Fruit fly (Drosophila melanogaster): ENCODE data around the gene fz3.

Gene fz3

dm6 chrX:767928-768327 lies 1.8 kb upstream of the fz3 start:
- TF ChIP-seq CG33017 (tag; optimal IDR thresholded peaks at IDR 0.05): no peak
- TF ChIP-seq CG7101 (tag; optimal IDR thresholded peaks at IDR 0.05): peak; percentile 28

- TF ChIP-seq CG12768 (GFP tag; optimal IDR thresholded peaks at IDR 0.05): no peak
- no peak for TF ChIP-seq Crg-1 (GFP tag; optimal IDR thresholded peaks at IDR 0.05)
- TF ChIP-seq CG7101 (tag; optimal IDR thresholded peaks at IDR 0.05): no peak
- TF ChIP-seq Clk (GFP tag; optimal IDR thresholded peaks at IDR 0.05): no peak
- no peak for TF ChIP-seq pad (GFP tag; optimal IDR thresholded peaks at IDR 0.05)
- TF ChIP-seq CG11617 (GFP tag; optimal IDR thresholded peaks at IDR 0.05): no peak
- TF ChIP-seq cnc (optimal IDR thresholded peaks at IDR 0.05): no peak
- TF ChIP-seq kay (GFP tag; ENCODE audit: borderline replicate concordance): no peak
- TF ChIP-seq CG7045 (GFP tag; optimal IDR thresholded peaks at IDR 0.05): no peak
- TF ChIP-seq CG1620 (GFP tag; optimal IDR thresholded peaks at IDR 0.05): no peak
- TF ChIP-seq ovo (GFP tag; optimal IDR thresholded peaks at IDR 0.05): no peak
- TF ChIP-seq CG14711 (tag; optimal IDR thresholded peaks at IDR 0.05): no peak
- no peak for TF ChIP-seq cic (GFP tag; optimal IDR thresholded peaks at IDR 0.05)
- TF ChIP-seq CG33017 (tag; optimal IDR thresholded peaks at IDR 0.05): no peak
- no peak for TF ChIP-seq bab1 (GFP tag; optimal IDR thresholded peaks at IDR 0.05)
- TF ChIP-seq toe (GFP tag; optimal IDR thresholded peaks at IDR 0.05): no peak
- TF ChIP-seq CG5204 (GFP tag; optimal IDR thresholded peaks at IDR 0.05): no peak
- TF ChIP-seq Mnt (GFP tag; optimal IDR thresholded peaks at IDR 0.05): no peak
- TF ChIP-seq Hr96 (GFP tag; optimal IDR thresholded peaks at IDR 0.05): no peak
- TF ChIP-seq tj (GFP tag; optimal IDR thresholded peaks at IDR 0.05): no peak
Measured at dm6 chrX:768480-769123, 1.1 kb upstream of the fz3 start.

dm6 chrX:771431-772064 lies 1.8 kb downstream of the fz3 start:
- no peak for TF ChIP-seq bab1 (GFP tag; optimal IDR thresholded peaks at IDR 0.05)
- no peak for TF ChIP-seq CG5204 (GFP tag; optimal IDR thresholded peaks at IDR 0.05)
- TF ChIP-seq CG12768 (GFP tag; optimal IDR thresholded peaks at IDR 0.05): no peak
- no peak for TF ChIP-seq Clk (GFP tag; optimal IDR thresholded peaks at IDR 0.05)
- no peak for TF ChIP-seq CG1620 (GFP tag; optimal IDR thresholded peaks at IDR 0.05)
- TF ChIP-seq CG11617 (GFP tag; optimal IDR thresholded peaks at IDR 0.05): no peak
- TF ChIP-seq CG33017 (tag; optimal IDR thresholded peaks at IDR 0.05): no peak
- no peak for TF ChIP-seq cnc (optimal IDR thresholded peaks at IDR 0.05)
- no peak for TF ChIP-seq cic (GFP tag; optimal IDR thresholded peaks at IDR 0.05)
- TF ChIP-seq ovo (GFP tag; optimal IDR thresholded peaks at IDR 0.05): no peak
- no peak for TF ChIP-seq Mnt (GFP tag; optimal IDR thresholded peaks at IDR 0.05)
- TF ChIP-seq pad (GFP tag; optimal IDR thresholded peaks at IDR 0.05): no peak
- TF ChIP-seq toe (GFP tag; optimal IDR thresholded peaks at IDR 0.05): no peak
- no peak for TF ChIP-seq tj (GFP tag; optimal IDR thresholded peaks at IDR 0.05)

- TF ChIP-seq CG14711 (tag; optimal IDR thresholded peaks at IDR 0.05) (no peak), CG1620 (GFP tag; optimal IDR thresholded peaks at IDR 0.05) (no peak), tj (GFP tag; optimal IDR thresholded peaks at IDR 0.05) (no peak), kay (GFP tag; ENCODE audit: borderline replicate concordance) (no peak), Clk (GFP tag; optimal IDR thresholded peaks at IDR 0.05) (no peak), cnc (optimal IDR thresholded peaks at IDR 0.05) (no peak), CG12768 (GFP tag; optimal IDR thresholded peaks at IDR 0.05) (no peak), ovo (GFP tag; optimal IDR thresholded peaks at IDR 0.05) (no peak), Crg-1 (GFP tag; optimal IDR thresholded peaks at IDR 0.05) (no peak), bab1 (GFP tag; optimal IDR thresholded peaks at IDR 0.05) (no peak), Hr96 (GFP tag; optimal IDR thresholded peaks at IDR 0.05) (no peak), CG33017 (tag; optimal IDR thresholded peaks at IDR 0.05) (no peak), toe (GFP tag; optimal IDR thresholded peaks at IDR 0.05) (no peak), cic (GFP tag; optimal IDR thresholded peaks at IDR 0.05) (no peak), CG5204 (GFP tag; optimal IDR thresholded peaks at IDR 0.05) (no peak), CG7045 (GFP tag; optimal IDR thresholded peaks at IDR 0.05) (no peak), Mnt (GFP tag; optimal IDR thresholded peaks at IDR 0.05) (no peak), pad (GFP tag; optimal IDR thresholded peaks at IDR 0.05) (no peak), CG11617 (GFP tag; optimal IDR thresholded peaks at IDR 0.05) (no peak)
Measured at dm6 chrX:772305-772986, 2.7 kb downstream of the fz3 start.

- TF ChIP-seq kay (GFP tag; ENCODE audit: borderline replicate concordance) (no peak), cic (GFP tag; optimal IDR thresholded peaks at IDR 0.05) (no peak), Clk (GFP tag; optimal IDR thresholded peaks at IDR 0.05) (no peak), CG5204 (GFP tag; optimal IDR thresholded peaks at IDR 0.05) (no peak), bab1 (GFP tag; optimal IDR thresholded peaks at IDR 0.05) (no peak)
Measured at dm6 chrX:774160-774700, 4.5 kb downstream of the fz3 start.

dm6 chrX:775184-775583 lies 5.4 kb downstream of the fz3 start:
- TF ChIP-seq CG7101 (tag; optimal IDR thresholded peaks at IDR 0.05): no peak
- no peak for TF ChIP-seq CG33017 (tag; optimal IDR thresholded peaks at IDR 0.05)
- no peak for TF ChIP-seq toe (GFP tag; optimal IDR thresholded peaks at IDR 0.05)
- no peak for TF ChIP-seq Clk (GFP tag; optimal IDR thresholded peaks at IDR 0.05)
- TF ChIP-seq CG1620 (GFP tag; optimal IDR thresholded peaks at IDR 0.05): no peak
